Worm (Caenorhabditis elegans): Measurements from ENCODE around the gene M70.3.

The M70.3 gene

DNA sequence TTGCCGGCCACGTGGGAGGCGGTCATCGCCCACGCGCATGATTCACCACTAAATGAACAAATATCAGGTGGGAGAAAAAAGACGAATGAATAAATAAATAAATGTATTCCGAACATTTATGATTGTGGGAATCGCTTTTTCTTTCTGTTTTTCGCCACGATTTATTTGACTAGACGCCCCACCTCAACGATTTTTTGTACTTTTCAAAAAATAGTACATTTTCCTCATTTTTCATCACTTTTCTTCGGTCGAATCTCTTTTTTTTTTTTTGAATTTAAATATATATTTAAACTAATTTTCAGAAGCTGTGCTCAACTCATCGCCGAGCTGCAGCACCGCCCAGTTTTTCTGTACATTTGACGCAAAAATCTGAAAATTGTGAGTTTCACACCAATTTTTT is 19.7 kb downstream of the M70.3 start, which contains the start of gene fnip-2:
Gene fnip-2 (plus strand): TSS at position 301 of the 400 bp plus-strand sequence.
- TF ChIP-seq ceh-40 (GFP tag; IDR thresholded peaks at IDR 0.05) (no peak), fkh-3 (tag; optimal IDR thresholded peaks at IDR 0.05) (no peak), lsl-1 (GFP tag; optimal IDR thresholded peaks at IDR 0.05) (no peak), F10E7.11 (tag; optimal IDR thresholded peaks at IDR 0.05) (no peak), akir-1 (GFP tag; optimal IDR thresholded peaks at IDR 0.05) (no peak), ccch-3 (GFP tag; optimal IDR thresholded peaks at IDR 0.05) (no peak), egl-18 (GFP tag; IDR thresholded peaks at IDR 0.05) (no peak), ceh-100 (GFP tag; IDR thresholded peaks at IDR 0.05) (no peak), ceh-91 (GFP tag; IDR thresholded peaks at IDR 0.05) (no peak), tbx-9 (tag; optimal IDR thresholded peaks at IDR 0.05; ENCODE audit: borderline replicate concordance) (no peak), dpl-1 (GFP tag; optimal IDR thresholded peaks at IDR 0.05) (no peak), F23B12.7 (tag; optimal IDR thresholded peaks at IDR 0.05; ENCODE audit: insufficient read depth) (no peak), F52B5.7 (tag; optimal IDR thresholded peaks at IDR 0.05) (no peak), Y53G8AR.9 (GFP tag; conservative IDR thresholded peaks at IDR 0.05) (no peak), mcd-1 (GFP tag; IDR thresholded peaks at IDR 0.05) (no peak), hlh-12 (tag; optimal IDR thresholded peaks at IDR 0.05) (no peak), tbp1 (GFP tag; optimal IDR thresholded peaks at IDR 0.05) (no peak), madf-6 (GFP tag; IDR thresholded peaks at IDR 0.05) (no peak)

DNA sequence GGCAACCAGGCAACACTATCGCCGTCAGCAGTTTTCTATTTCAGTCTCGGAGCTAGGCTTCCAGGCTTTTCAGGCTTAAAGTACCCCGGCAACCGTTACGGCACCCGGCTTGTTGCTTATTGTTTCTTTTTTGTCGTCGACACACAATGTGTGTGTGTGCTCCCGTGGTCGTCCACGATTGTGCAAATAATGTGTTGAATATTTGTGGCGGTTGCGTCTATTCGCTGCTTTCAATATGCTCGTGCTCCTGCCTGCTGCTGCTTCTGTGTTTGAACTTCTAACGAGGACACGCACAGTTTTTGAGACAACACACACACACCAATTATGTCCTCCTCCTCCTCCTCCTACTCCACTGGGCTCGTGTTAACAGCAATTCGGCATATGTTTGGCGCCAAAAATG is 20.9 kb downstream of the M70.3 start:
- TF ChIP-seq cebp-1 (GFP tag; IDR thresholded peaks at IDR 0.05) (0 out of 2 replicates have a peak, but pooled peaks have one; percentile 24), cebp-1 (tag; optimal IDR thresholded peaks at IDR 0.05) (no peak), Y79H2A.3 (GFP tag; conservative IDR thresholded peaks at IDR 0.05) (no peak)

DNA sequence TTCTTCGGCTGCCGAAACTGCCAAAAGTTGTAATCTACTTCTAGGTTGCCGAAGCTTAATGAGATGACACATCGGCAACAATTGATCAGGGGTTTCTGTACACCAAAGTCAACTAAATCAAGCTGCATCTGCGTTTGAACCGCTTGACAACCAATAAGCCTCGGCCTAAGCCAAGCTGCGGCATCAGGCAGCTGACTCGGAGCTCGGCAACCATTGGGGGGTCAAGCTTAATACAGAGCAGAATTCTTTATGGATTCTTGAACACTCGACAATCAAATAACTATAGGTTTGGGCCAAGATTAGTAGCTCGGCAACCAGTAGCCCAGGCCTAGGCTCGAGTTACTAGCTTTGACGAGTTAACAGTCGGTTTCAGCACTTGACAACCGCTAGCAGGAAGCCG is 21.4 kb downstream of the M70.3 start:
- no peak for TF ChIP-seq tbx-9 (tag; optimal IDR thresholded peaks at IDR 0.05; ENCODE audit: borderline replicate concordance)
- no peak for TF ChIP-seq F49E8.2 (tag; optimal IDR thresholded peaks at IDR 0.05; ENCODE audit: insufficient read depth)
- no peak for TF ChIP-seq lin-35 (GFP tag; optimal IDR thresholded peaks at IDR 0.05)
- no peak for TF ChIP-seq chd-7 (tag; optimal IDR thresholded peaks at IDR 0.05)
- TF ChIP-seq Y53F4B.3 (GFP tag; IDR thresholded peaks at IDR 0.05) = no peak
- TF ChIP-seq F37B4.10 (GFP tag; IDR thresholded peaks at IDR 0.05) = no peak
- TF ChIP-seq zim-3 (tag; optimal IDR thresholded peaks at IDR 0.05) = no peak
- TF ChIP-seq F10E7.11 (tag; optimal IDR thresholded peaks at IDR 0.05) = no peak
- no peak for TF ChIP-seq tbp1 (GFP tag; optimal IDR thresholded peaks at IDR 0.05)
- no peak for TF ChIP-seq F57C9.4 (tag; optimal IDR thresholded peaks at IDR 0.05)
- TF ChIP-seq hmg-20 (GFP tag; IDR thresholded peaks at IDR 0.05) = no peak
- TF ChIP-seq atf-7 (tag; optimal IDR thresholded peaks at IDR 0.05) = no peak
- no peak for TF ChIP-seq rec-8 (tag; optimal IDR thresholded peaks at IDR 0.05)
- no peak for TF ChIP-seq bed-2 (GFP tag; IDR thresholded peaks at IDR 0.05)
- no peak for TF ChIP-seq mcd-1 (GFP tag; IDR thresholded peaks at IDR 0.05)
- no peak for TF ChIP-seq akir-1 (GFP tag; optimal IDR thresholded peaks at IDR 0.05)
- no peak for TF ChIP-seq ceh-27 (GFP tag; optimal IDR thresholded peaks at IDR 0.05)
- no peak for TF ChIP-seq ceh-91 (GFP tag; IDR thresholded peaks at IDR 0.05)

ce11 chrIV:2220147-2220546 is 22.1 kb downstream of the M70.3 start:
- TF ChIP-seq ztf-25 (GFP tag; IDR thresholded peaks at IDR 0.05) (no peak), K11D2.4 (GFP tag; IDR thresholded peaks at IDR 0.05) (peak; percentile 76; the same call in 1 of the 2 replicates), hmg-1.2 (GFP tag; IDR thresholded peaks at IDR 0.05) (peak; percentile 43; the same call in 1 of the 2 replicates), K12H6.12 (tag; optimal IDR thresholded peaks at IDR 0.05) (peak; percentile 25), lir-1 (GFP tag; conservative IDR thresholded peaks at IDR 0.05) (0 out of 2 replicates have a peak, but pooled peaks have one; percentile 11), mcd-1 (GFP tag; IDR thresholded peaks at IDR 0.05) (no peak), lsy-27 (tag; optimal IDR thresholded peaks at IDR 0.05; ENCODE audit: borderline replicate concordance, insufficient read depth) (no peak), lin-35 (GFP tag; optimal IDR thresholded peaks at IDR 0.05) (no peak), let-607 (tag; optimal IDR thresholded peaks at IDR 0.05) (no peak), snpc-3.4 (tag; optimal IDR thresholded peaks at IDR 0.05) (no peak), athp-1 (tag; optimal IDR thresholded peaks at IDR 0.05) (no peak), attf-5 (GFP tag; optimal IDR thresholded peaks at IDR 0.05) (peak; percentile 44), nhr-80 (tag; optimal IDR thresholded peaks at IDR 0.05) (no peak), F52B5.7 (tag; optimal IDR thresholded peaks at IDR 0.05) (no peak)
